Fruit fly (Drosophila melanogaster) Kc167 (cell line): ENCODE data around the gene Nepl9.

Source experiments
- Myc ChIP-seq: fragments of >200 bp; optimal IDR thresholded peaks from 2 replicates; lab custom pipeline; 2017; ENCODE audit warnings: missing external identifiers
- Sin3A ChIP-seq: fragments of >200 bp; optimal IDR thresholded peaks from 2 replicates; lab custom pipeline; 2018; ENCODE audit warnings: missing external identifiers
- insv ChIP-seq: fragments of >200 bp; optimal IDR thresholded peaks from 3 replicates; lab custom pipeline; 2018; ENCODE audit warnings: missing external identifiers
- ttk ChIP-seq: sonication (Bioruptor generic); optimal IDR thresholded peaks from 2 replicates; lab custom pipeline; 2017; ENCODE audit warnings: missing external identifiers

DNA sequence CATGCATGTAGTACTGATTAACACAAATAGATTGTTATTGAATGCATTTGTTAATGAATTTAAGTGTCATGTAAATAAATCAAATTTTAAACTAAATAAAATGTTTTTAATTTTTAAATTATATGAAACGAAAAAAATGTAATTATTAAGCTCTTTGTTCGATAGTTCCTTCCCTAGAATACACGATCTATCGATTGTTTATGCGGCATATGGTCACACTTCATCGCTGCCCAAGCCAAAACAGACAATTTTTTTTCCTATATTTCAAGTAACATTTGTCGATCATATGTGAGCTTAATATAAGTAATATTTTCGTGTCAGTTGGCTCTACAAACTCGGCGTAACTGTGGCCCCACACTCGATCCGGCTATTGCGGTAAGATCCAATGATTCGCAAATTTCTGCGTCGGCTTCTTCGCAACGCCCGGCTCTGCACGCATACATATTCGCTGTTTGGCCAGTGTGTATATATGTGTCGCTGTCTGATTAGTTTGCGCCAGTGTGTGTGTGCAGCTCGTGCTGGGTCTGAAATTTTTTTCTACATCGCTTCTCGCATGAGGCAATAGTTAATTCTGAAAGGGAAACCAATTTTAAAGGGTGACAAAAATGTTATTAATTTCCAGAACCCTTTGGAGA is 10.1 kb downstream of the Nepl9 start, which contains the start of gene AspRS-m:
- TF ChIP-seq ttk (lab: Kevin White, UChicago) (no peak), Myc (lab: Kevin White, UChicago) (no peak), insv (lab: Kevin White, UChicago) (no peak), Sin3A (lab: Kevin White, UChicago) (no peak)
